Worm (Caenorhabditis elegans): ENCODE results near the gene F19C7.2.

Gene F19C7.2

ce11 chrIV:4599352-4600004 is at the start of gene F19C7.2:
TSS of gene F19C7.2 (plus strand) at chrIV:4599954.
- TF ChIP-seq unc-62 (GFP tag; optimal IDR thresholded peaks at IDR 0.05), result no peak

- TF ChIP-seq unc-62 (GFP tag; optimal IDR thresholded peaks at IDR 0.05), result no peak
These were observed 48.2 kb upstream of the F19C7.2 start for ce11 chrIV:4551562-4551961.

ce11 chrIV:4557130-4557529 is 42.6 kb upstream of the F19C7.2 start:
- TF ChIP-seq unc-62 (GFP tag; optimal IDR thresholded peaks at IDR 0.05), result no peak

ce11 chrIV:4557731-4558130 is 42.0 kb upstream of the F19C7.2 start:
- TF ChIP-seq unc-62 (GFP tag; optimal IDR thresholded peaks at IDR 0.05), result no peak

- no peak for TF ChIP-seq unc-62 (GFP tag; optimal IDR thresholded peaks at IDR 0.05)
These were observed 40.6 kb upstream of the F19C7.2 start for ce11 chrIV:4559160-4559559.

ce11 chrIV:4562599-4563116 is 37.1 kb upstream of the F19C7.2 start, which contains the start of gene igeg-1:
TSS of gene igeg-1 (plus strand) at chrIV:4562649.
- TF ChIP-seq unc-62 (GFP tag; optimal IDR thresholded peaks at IDR 0.05), result no peak

ce11 chrIV:4564541-4564940 is 35.2 kb upstream of the F19C7.2 start:
- no peak for TF ChIP-seq unc-62 (GFP tag; optimal IDR thresholded peaks at IDR 0.05)

- no peak for TF ChIP-seq unc-62 (GFP tag; optimal IDR thresholded peaks at IDR 0.05)
These were observed 33.9 kb upstream of the F19C7.2 start for ce11 chrIV:4565882-4566281.

- no peak for TF ChIP-seq unc-62 (GFP tag; optimal IDR thresholded peaks at IDR 0.05)
These were observed 32.4 kb upstream of the F19C7.2 start, which contains the start of gene F28E10.4 for ce11 chrIV:4567343-4567742. TSS of gene F28E10.4 (minus strand) at chrIV:4567443.

ce11 chrIV:4568402-4568891 is 31.3 kb upstream of the F19C7.2 start, which contains the start of gene F28E10.1:
TSS of gene F28E10.1 (plus strand) at chrIV:4568841.
- no peak for TF ChIP-seq unc-62 (GFP tag; optimal IDR thresholded peaks at IDR 0.05)

- TF ChIP-seq unc-62 (GFP tag; optimal IDR thresholded peaks at IDR 0.05), result no peak
These were observed 29.2 kb upstream of the F19C7.2 start for ce11 chrIV:4570599-4570998.

ce11 chrIV:4574051-4574450 is 25.7 kb upstream of the F19C7.2 start:
- TF ChIP-seq unc-62 (GFP tag; optimal IDR thresholded peaks at IDR 0.05), result no peak

ce11 chrIV:4576847-4577246 is 22.9 kb upstream of the F19C7.2 start:
- no peak for TF ChIP-seq unc-62 (GFP tag; optimal IDR thresholded peaks at IDR 0.05)

ce11 chrIV:4579472-4579871 is 20.3 kb upstream of the F19C7.2 start:
- no peak for TF ChIP-seq unc-62 (GFP tag; optimal IDR thresholded peaks at IDR 0.05)

ce11 chrIV:4585991-4586390 is 13.8 kb upstream of the F19C7.2 start:
- TF ChIP-seq unc-62 (GFP tag; optimal IDR thresholded peaks at IDR 0.05), result no peak

ce11 chrIV:4587532-4587931 is 12.2 kb upstream of the F19C7.2 start:
- TF ChIP-seq unc-62 (GFP tag; optimal IDR thresholded peaks at IDR 0.05), result no peak

- TF ChIP-seq unc-62 (GFP tag; optimal IDR thresholded peaks at IDR 0.05), result no peak
These were observed 11.3 kb upstream of the F19C7.2 start for ce11 chrIV:4588408-4588807.
